Fruit fly (Drosophila melanogaster): ENCODE data around the gene CG6891.

The CG6891 gene

dm6 chrX:18775839-18776538 lies 961 bp downstream of the CG6891 start (continued):
- TF ChIP-seq dac (GFP tag; optimal IDR thresholded peaks at IDR 0.05) = peak; percentile 42
- peak; percentile 88 for TF ChIP-seq spab (GFP tag; optimal IDR thresholded peaks at IDR 0.05)
- TF ChIP-seq CG9139 (GFP tag; optimal IDR thresholded peaks at IDR 0.05) = peak; percentile 84
- TF ChIP-seq dsx (GFP tag; optimal IDR thresholded peaks at IDR 0.05; ENCODE audit: poor library complexity, severe bottlenecking) = peak; percentile 86
- peak; percentile 73 for TF ChIP-seq Hr4 (GFP tag; optimal IDR thresholded peaks at IDR 0.05)
- peak; percentile 84 for TF ChIP-seq CG3919 (GFP tag; optimal IDR thresholded peaks at IDR 0.05)
- TF ChIP-seq CG8319 (GFP tag; optimal IDR thresholded peaks at IDR 0.05) = peak; percentile 70
- TF ChIP-seq CG6792 (GFP tag; optimal IDR thresholded peaks at IDR 0.05) = peak; percentile 87
- peak; percentile 93 for TF ChIP-seq CG6808 (GFP tag; optimal IDR thresholded peaks at IDR 0.05)
- peak; percentile 86 for TF ChIP-seq Smox (GFP tag; optimal IDR thresholded peaks at IDR 0.05)
- peak; percentile 92 for TF ChIP-seq CG10631 (GFP tag; optimal IDR thresholded peaks at IDR 0.05)
- peak; percentile 97 for TF ChIP-seq Eip78C (GFP tag)
- peak; percentile 88 for TF ChIP-seq CG8632 (GFP tag; optimal IDR thresholded peaks at IDR 0.05)
- TF ChIP-seq CG11294 (GFP tag; IDR thresholded peaks at IDR 0.05) = peak; percentile 33; the same call in 1 of the 2 replicates
- TF ChIP-seq svp (GFP tag) = peak; percentile 88
- peak; percentile 83 for TF ChIP-seq CG11762 (GFP tag; optimal IDR thresholded peaks at IDR 0.05; ENCODE audit: insufficient read depth)
- peak; percentile 75 for TF ChIP-seq CG6276 (GFP tag; optimal IDR thresholded peaks at IDR 0.05)
- peak; percentile 51 to 90 for TF ChIP-seq salr (GFP tag; optimal IDR thresholded peaks at IDR 0.05)
- peak; percentile 79 for TF ChIP-seq CG16779 (tag; optimal IDR thresholded peaks at IDR 0.05)
- peak; percentile 86 for TF ChIP-seq lz (GFP tag; optimal IDR thresholded peaks at IDR 0.05)
- TF ChIP-seq OdsH (GFP tag; optimal IDR thresholded peaks at IDR 0.05) = peak; percentile 89
- TF ChIP-seq CG6854 (GFP tag; optimal IDR thresholded peaks at IDR 0.05) = peak; percentile 59
- peak; percentile 54 for TF ChIP-seq vri (GFP tag; optimal IDR thresholded peaks at IDR 0.05)
- TF ChIP-seq acj6 (GFP tag; optimal IDR thresholded peaks at IDR 0.05) = peak; percentile 90
- peak; percentile 90 for TF ChIP-seq CG32006 (GFP tag; optimal IDR thresholded peaks at IDR 0.05)

dm6 chrX:18776976-18777925 lies 2.2 kb downstream of the CG6891 start:
- TF ChIP-seq CG7368 (GFP tag; optimal IDR thresholded peaks at IDR 0.05) (no peak), CG8632 (GFP tag; optimal IDR thresholded peaks at IDR 0.05) (peak; percentile 49), Eip75B (GFP tag; optimal IDR thresholded peaks at IDR 0.05) (no peak), achi (GFP tag; optimal IDR thresholded peaks at IDR 0.05) (peak; percentile 22), Lpt (GFP tag; optimal IDR thresholded peaks at IDR 0.05) (no peak), CG6808 (GFP tag; optimal IDR thresholded peaks at IDR 0.05) (peak; percentile 55), CG32006 (GFP tag; optimal IDR thresholded peaks at IDR 0.05) (no peak), Eip78C (GFP tag) (peak; percentile 81), vri (GFP tag; optimal IDR thresholded peaks at IDR 0.05) (peak; percentile 35), Blimp-1 (GFP tag; optimal IDR thresholded peaks at IDR 0.05) (peak; percentile 53), Sox15 (GFP tag; optimal IDR thresholded peaks at IDR 0.05) (no peak), eg (GFP tag; IDR thresholded peaks at IDR 0.05) (peak; percentile 48; the same call in 2 of the 3 replicates), Smox (GFP tag; optimal IDR thresholded peaks at IDR 0.05) (peak; percentile 48), CG11294 (GFP tag; IDR thresholded peaks at IDR 0.05) (no peak), svp (GFP tag) (peak; percentile 90), Sox14 (GFP tag; optimal IDR thresholded peaks at IDR 0.05) (peak; percentile 76), net (GFP tag; optimal IDR thresholded peaks at IDR 0.05) (no peak), topi (GFP tag; optimal IDR thresholded peaks at IDR 0.05) (peak; percentile 31), CG10631 (GFP tag; optimal IDR thresholded peaks at IDR 0.05) (peak; percentile 18), acj6 (GFP tag; optimal IDR thresholded peaks at IDR 0.05) (peak; percentile 26), Eip93F (GFP tag; optimal IDR thresholded peaks at IDR 0.05) (peak; percentile 26), fd59A (GFP tag; optimal IDR thresholded peaks at IDR 0.05) (no peak), CG8319 (GFP tag; optimal IDR thresholded peaks at IDR 0.05) (no peak), CG11902 (GFP tag; optimal IDR thresholded peaks at IDR 0.05) (peak; percentile 20), esn (GFP tag; optimal IDR thresholded peaks at IDR 0.05) (peak; percentile 58), Gug (GFP tag; IDR thresholded peaks at IDR 0.05) (no peak), salr (GFP tag; optimal IDR thresholded peaks at IDR 0.05) (no peak), CG8119 (GFP tag; IDR thresholded peaks at IDR 0.05) (peak; percentile 45; the same call in 2 of the 3 replicates), Ets96B (tag; optimal IDR thresholded peaks at IDR 0.05) (no peak), CG10669 (GFP tag; optimal IDR thresholded peaks at IDR 0.05) (no peak), fkh (GFP tag; optimal IDR thresholded peaks at IDR 0.05) (no peak), CG16779 (tag; optimal IDR thresholded peaks at IDR 0.05) (no peak), CG6163 (GFP tag; IDR thresholded peaks at IDR 0.05) (peak; percentile 65; the same call in 2 of the 3 replicates)

Data from whole organism, prepupa.